Worm (Caenorhabditis elegans) whole organism, L3 larva: Measurements from ENCODE around the gene Y43F4A.4.

Experiments
- ceh-82 ChIP-seq: fragments of 150-350 bp; optimal IDR thresholded peaks from 2 replicates; lab custom pipeline; 2014; ENCODE audit warnings: missing biosample characterization, missing genetic modification characterization
- nhr-237 ChIP-seq: fragments of 150-350 bp; optimal IDR thresholded peaks from 2 replicates; lab custom pipeline; 2014; ENCODE audit warnings: missing biosample characterization, missing genetic modification characterization
- sea-2 ChIP-seq: fragments of 150-350 bp; sonication (generic microtip); optimal IDR thresholded peaks from 4 replicates; lab custom pipeline; 2014; ENCODE audit warnings: missing biosample characterization, missing genetic modification reagents, missing genetic modification characterization
- ztf-11 ChIP-seq: fragments of 150-350 bp; optimal IDR thresholded peaks from 2 replicates; lab custom pipeline; 2014; ENCODE audit warnings: missing biosample characterization, missing genetic modification characterization
- ztf-4 ChIP-seq: fragments of 150-350 bp; optimal IDR thresholded peaks from 2 replicates; lab custom pipeline; 2014; ENCODE audit warnings: missing biosample characterization, missing genetic modification characterization

ce11 chrIII:13285421-13285820 is 40.0 kb downstream of the Y43F4A.4 start, which contains the start of gene F56A8.8:
- TF ChIP-seq ztf-4 (tag; lab: Kevin White, UChicago) (no peak), ztf-11 (tag; lab: Kevin White, UChicago) (no peak), sea-2 (GFP tag; lab: Kevin White, UChicago) (no peak), nhr-237 (no peak), ceh-82 (tag; lab: Kevin White, UChicago) (no peak)
